Fruit fly (Drosophila melanogaster) whole organism, wandering third instar larva: ENCODE measurements around the gene cnc.
A peak's percentile ranks its signal among the peaks of the same experiment; 100 is the strongest.

Experiments
- Abd-B ChIP-seq: fragments of >200 bp; optimal IDR thresholded peaks from 2 replicates; lab custom pipeline; 2017; ENCODE audit warnings: missing biosample characterization, missing genetic modification characterization
- CG32264 ChIP-seq: fragments of 200-800 bp; sonication (Bioruptor generic); optimal IDR thresholded peaks from 2 replicates; lab custom pipeline; 2016; ENCODE audit warnings: missing biosample characterization, missing genetic modification characterization
- CG9705 ChIP-seq: fragments of 200-800 bp; sonication (Bioruptor generic); optimal IDR thresholded peaks from 2 replicates; lab custom pipeline; 2018; ENCODE audit warnings: missing biosample characterization, mild to moderate bottlenecking, missing genetic modification characterization
- CrebA ChIP-seq: fragments of 200-800 bp; sonication (Bioruptor generic); optimal IDR thresholded peaks from 2 replicates; lab custom pipeline; 2016; ENCODE audit warnings: missing biosample characterization, mild to moderate bottlenecking, missing genetic modification characterization, borderline replicate concordance
- Dfd ChIP-seq: fragments of >200 bp; optimal IDR thresholded peaks from 2 replicates; lab custom pipeline; 2017; ENCODE audit warnings: missing biosample characterization, missing genetic modification characterization
- Dif ChIP-seq: fragments of 200-275, 200-300 bp; sonication (Bioruptor generic); optimal IDR thresholded peaks from 2 replicates; lab custom pipeline; 2018; ENCODE audit warnings: missing biosample characterization, missing genetic modification characterization; ENCODE audit not compliant: partially characterized antibody
- GATAd ChIP-seq: sonication (Bioruptor generic); optimal IDR thresholded peaks from 2 replicates; lab custom pipeline; 2016; ENCODE audit warnings: missing biosample characterization, missing genetic modification characterization
- HLH106 ChIP-seq: fragments of 200-800 bp; optimal IDR thresholded peaks from 3 replicates; lab custom pipeline; 2019; ENCODE audit warnings: missing biosample characterization, mild to moderate bottlenecking, missing genetic modification characterization, moderate library complexity
- Hnf4 ChIP-seq: fragments of 200-800 bp; sonication (Bioruptor generic); optimal IDR thresholded peaks from 2 replicates; lab custom pipeline; 2016; ENCODE audit warnings: missing biosample characterization, mild to moderate bottlenecking, missing genetic modification characterization
- Hr78 ChIP-seq: fragments of >200 bp; optimal IDR thresholded peaks from 2 replicates; lab custom pipeline; 2017; ENCODE audit warnings: missing biosample characterization, missing genetic modification characterization
- Hr83 ChIP-seq: fragments of 200-300 bp; sonication (Bioruptor generic); optimal IDR thresholded peaks from 2 replicates; lab custom pipeline; 2016; ENCODE audit warnings: missing biosample characterization, mild to moderate bottlenecking, missing genetic modification characterization, moderate library complexity; ENCODE audit not compliant: poor library complexity, severe bottlenecking
- Jra ChIP-seq: sonication (Bioruptor generic); optimal IDR thresholded peaks from 2 replicates; lab custom pipeline; 2016; ENCODE audit warnings: missing biosample characterization, missing genetic modification characterization
- Mio ChIP-seq: sonication (Bioruptor generic); optimal IDR thresholded peaks from 2 replicates; lab custom pipeline; 2016; ENCODE audit warnings: missing biosample characterization, missing genetic modification characterization
- Myc ChIP-seq: fragments of >200 bp; optimal IDR thresholded peaks from 2 replicates; lab custom pipeline; 2017
- N ChIP-seq: fragments of >200 bp; optimal IDR thresholded peaks from 2 replicates; lab custom pipeline; 2018; ENCODE audit warnings: missing biosample characterization, missing external identifiers, missing genetic modification characterization
- OdsH ChIP-seq: fragments of 200-800 bp; sonication (Bioruptor generic); optimal IDR thresholded peaks from 2 replicates; lab custom pipeline; 2016; ENCODE audit warnings: missing biosample characterization, mild to moderate bottlenecking, missing genetic modification characterization
- Rel ChIP-seq, 2 experiments: fragments of 200-800 bp; sonication (Bioruptor generic) in 1 of 2; optimal IDR thresholded peaks; 2 replicates in 1 of 2; 3 replicates in 1 of 2; lab custom pipeline; 2016 to 2019; ENCODE audit warnings: mild to moderate bottlenecking in 2 of 2, missing biosample characterization in 2 of 2, missing genetic modification characterization in 2 of 2, moderate library complexity in 1 of 2
- Sp1 ChIP-seq: fragments of 200-800 bp; sonication (Bioruptor generic); optimal IDR thresholded peaks from 3 replicates; lab custom pipeline; 2019; ENCODE audit warnings: missing biosample characterization, mild to moderate bottlenecking, missing genetic modification characterization, moderate library complexity
- Vsx2 ChIP-seq: fragments of 200-300, 225-300 bp; sonication (Bioruptor generic); optimal IDR thresholded peaks from 2 replicates; lab custom pipeline; 2018; ENCODE audit warnings: missing biosample characterization, missing genetic modification characterization; ENCODE audit not compliant: partially characterized antibody
- br ChIP-seq: fragments of 200-800 bp; sonication (Bioruptor generic); optimal IDR thresholded peaks from 2 replicates; lab custom pipeline; 2016; ENCODE audit warnings: missing biosample characterization, missing genetic modification characterization
- brk ChIP-seq: fragments of 200-800 bp; sonication (Bioruptor generic); optimal IDR thresholded peaks from 2 replicates; lab custom pipeline; 2016; ENCODE audit warnings: missing biosample characterization, mild to moderate bottlenecking, missing genetic modification characterization
- dl ChIP-seq, 2 experiments: fragments of 175-275, 200-275 bp in 1 of 2; fragments of 200-275 bp in 1 of 2; sonication (Bioruptor generic); optimal IDR thresholded peaks; lab custom pipeline; 2018; ENCODE audit warnings: mild to moderate bottlenecking in 2 of 2, missing biosample characterization in 2 of 2, missing genetic modification characterization in 2 of 2, moderate library complexity in 2 of 2; ENCODE audit not compliant: partially characterized antibody in 2 of 2, insufficient read depth in 1 of 2
- dmrt93B ChIP-seq: fragments of 200-800 bp; sonication (Bioruptor generic); optimal IDR thresholded peaks from 2 replicates; lab custom pipeline; 2018; ENCODE audit warnings: missing biosample characterization, mild to moderate bottlenecking, missing genetic modification characterization
- dsf ChIP-seq: sonication (Bioruptor generic); optimal IDR thresholded peaks from 2 replicates; lab custom pipeline; 2016; ENCODE audit warnings: missing biosample characterization, missing genetic modification characterization, borderline replicate concordance
- ey ChIP-seq: fragments of 200-800 bp; sonication (Bioruptor generic); optimal IDR thresholded peaks from 2 replicates; lab custom pipeline; 2016; ENCODE audit warnings: missing biosample characterization, missing genetic modification characterization
- foxo ChIP-seq, 2 experiments: fragments of 200-800 bp; sonication (Bioruptor generic); optimal IDR thresholded peaks; 2 replicates in 1 of 2; 3 replicates in 1 of 2; lab custom pipeline; 2016 to 2017; ENCODE audit warnings: missing biosample characterization in 2 of 2, missing genetic modification characterization in 2 of 2
- fru ChIP-seq: fragments of 200-800 bp; sonication (Bioruptor generic); optimal IDR thresholded peaks from 3 replicates; lab custom pipeline; 2016; ENCODE audit warnings: missing biosample characterization, mild to moderate bottlenecking, missing genetic modification characterization
- h ChIP-seq: fragments of 200-800 bp; sonication (Bioruptor generic); optimal IDR thresholded peaks from 3 replicates; lab custom pipeline; 2016; ENCODE audit warnings: missing biosample characterization, mild to moderate bottlenecking, missing genetic modification characterization
- jim ChIP-seq: fragments of 175-275, 200-325 bp; sonication (Bioruptor generic); optimal IDR thresholded peaks from 2 replicates; lab custom pipeline; 2016; ENCODE audit warnings: missing biosample characterization, mild to moderate bottlenecking, missing genetic modification characterization
- lola ChIP-seq: fragments of >200 bp; optimal IDR thresholded peaks from 2 replicates; lab custom pipeline; 2017; ENCODE audit warnings: missing biosample characterization, missing genetic modification characterization
- pan ChIP-seq: fragments of >200 bp; optimal IDR thresholded peaks from 2 replicates; lab custom pipeline; 2017
- psq ChIP-seq: fragments of 200-800 bp; sonication (Bioruptor generic); optimal IDR thresholded peaks from 3 replicates; lab custom pipeline; 2017; ENCODE audit warnings: missing biosample characterization, mild to moderate bottlenecking, missing genetic modification characterization, moderate library complexity
- rgr ChIP-seq: fragments of 200-800 bp; sonication (Bioruptor generic); optimal IDR thresholded peaks from 3 replicates; lab custom pipeline; 2016; ENCODE audit warnings: missing biosample characterization, mild to moderate bottlenecking, missing genetic modification characterization
- sage ChIP-seq: fragments of 200-800 bp; sonication (Bioruptor generic); optimal IDR thresholded peaks from 2 replicates; lab custom pipeline; 2016; ENCODE audit warnings: missing biosample characterization, mild to moderate bottlenecking, missing genetic modification characterization
- sv ChIP-seq: fragments of 200-800 bp; sonication (Bioruptor generic); optimal IDR thresholded peaks from 3 replicates; lab custom pipeline; 2016; ENCODE audit warnings: missing biosample characterization, missing genetic modification characterization
- tai ChIP-seq: sonication (Bioruptor generic); optimal IDR thresholded peaks from 2 replicates; lab custom pipeline; 2016; ENCODE audit warnings: missing biosample characterization, missing genetic modification characterization
- usp ChIP-seq: fragments of >200 bp; optimal IDR thresholded peaks from 2 replicates; lab custom pipeline; 2017; ENCODE audit warnings: missing biosample characterization, missing genetic modification characterization
- woc ChIP-seq: sonication (Bioruptor generic); optimal IDR thresholded peaks from 2 replicates; lab custom pipeline; 2016; ENCODE audit warnings: missing biosample characterization, mild to moderate bottlenecking, missing genetic modification characterization

Gene cnc

dm6 chr3R:23226521-23227039 lies at the start of gene cnc:
cnc (minus strand) TSS chr3R:23226711.
- peak; percentile 29 for TF ChIP-seq OdsH
- no peak for TF ChIP-seq Dfd (GFP tag; lab: Kevin White, UChicago)
- TF ChIP-seq dl (GFP tag; optimal IDR thresholded peaks at IDR 0.05; lab: Kevin White, UChicago; ENCODE audit: insufficient read depth in 1 of 2, partially characterized antibody in 2 of 2) = peak; percentile 51 to 84
- no peak for TF ChIP-seq Abd-B (GFP tag; lab: Kevin White, UChicago)
- TF ChIP-seq Rel (GFP tag; optimal IDR thresholded peaks at IDR 0.05; lab: Kevin White, UChicago) = no peak
- TF ChIP-seq Rel (tag; optimal IDR thresholded peaks at IDR 0.05; lab: Kevin White, UChicago) = peak; percentile 74
- TF ChIP-seq ey = no peak
- no peak for TF ChIP-seq CG32264 (GFP tag; lab: Kevin White, UChicago)
- peak; percentile 80 for TF ChIP-seq Dif
- no peak for TF ChIP-seq brk (GFP tag; lab: Kevin White, UChicago)
- TF ChIP-seq psq (GFP tag; lab: Kevin White, UChicago) = peak; percentile 29
- TF ChIP-seq br = peak; percentile 41
- TF ChIP-seq h = peak; percentile 37
- TF ChIP-seq fru (GFP tag; lab: Kevin White, UChicago) = peak; percentile 21
- TF ChIP-seq Mio = no peak
- no peak for TF ChIP-seq Hnf4 (GFP tag; lab: Kevin White, UChicago)
- TF ChIP-seq dmrt93B (GFP tag; lab: Kevin White, UChicago) = no peak
- TF ChIP-seq pan (lab: Kevin White, UChicago) = no peak
- TF ChIP-seq dsf (GFP tag; lab: Kevin White, UChicago) = no peak
- TF ChIP-seq Sp1 (GFP tag; lab: Kevin White, UChicago) = peak; percentile 48
- peak; percentile 65 for TF ChIP-seq CrebA
- TF ChIP-seq Vsx2 (GFP tag; lab: Kevin White, UChicago) = peak; percentile 58
- TF ChIP-seq CG9705 = no peak
- peak; percentile 36 for TF ChIP-seq rgr (GFP tag; lab: Kevin White, UChicago)

- no peak for TF ChIP-seq usp (GFP tag; lab: Kevin White, UChicago)
- no peak for TF ChIP-seq Mio
- no peak for TF ChIP-seq brk (GFP tag; lab: Kevin White, UChicago)
Observed at dm6 chr3R:23260569-23260968, 34.1 kb upstream of the cnc start.

dm6 chr3R:23258524-23258923 lies 32.0 kb upstream of the cnc start:
- peak; percentile 35 for TF ChIP-seq Dif
- no peak for TF ChIP-seq usp (GFP tag; lab: Kevin White, UChicago)
- no peak for TF ChIP-seq N

dm6 chr3R:23257986-23258427 lies 31.5 kb upstream of the cnc start, which contains the start of the genes wda and Pex11c:
wda (minus strand) TSS chr3R:23258087.
Pex11c (plus strand) TSS chr3R:23258365.
- TF ChIP-seq OdsH = peak; percentile 85
- TF ChIP-seq rgr (GFP tag; lab: Kevin White, UChicago) = peak; percentile 86
- peak; percentile 47 for TF ChIP-seq Hr83 (GFP tag; lab: Kevin White, UChicago)
- TF ChIP-seq sv = peak; percentile 66
- TF ChIP-seq psq (GFP tag; lab: Kevin White, UChicago) = peak; percentile 86
- TF ChIP-seq br = peak; percentile 48
- no peak for TF ChIP-seq tai
- peak; percentile 81 for TF ChIP-seq Sp1 (GFP tag; lab: Kevin White, UChicago)
- peak; percentile 90 for TF ChIP-seq Myc
- TF ChIP-seq Jra (GFP tag; lab: Kevin White, UChicago) = no peak
- peak; percentile 27 for TF ChIP-seq sage (GFP tag; lab: Kevin White, UChicago)
- TF ChIP-seq HLH106 (tag; lab: Kevin White, UChicago) = peak; percentile 91
- no peak for TF ChIP-seq CG9705
- TF ChIP-seq fru (GFP tag; lab: Kevin White, UChicago) = peak; percentile 60
- TF ChIP-seq Dfd (GFP tag; lab: Kevin White, UChicago) = no peak
- TF ChIP-seq dmrt93B (GFP tag; lab: Kevin White, UChicago) = peak; percentile 55
- no peak for TF ChIP-seq N
- no peak for TF ChIP-seq jim (GFP tag; lab: Kevin White, UChicago)
- TF ChIP-seq GATAd (GFP tag; lab: Kevin White, UChicago) = peak; percentile 70
- peak; percentile 58 for TF ChIP-seq ey
- peak; percentile 85 for TF ChIP-seq brk (GFP tag; lab: Kevin White, UChicago)
- no peak for TF ChIP-seq dl (GFP tag; optimal IDR thresholded peaks at IDR 0.05; lab: Kevin White, UChicago; ENCODE audit: insufficient read depth in 1 of 2, partially characterized antibody in 2 of 2)
- TF ChIP-seq pan (lab: Kevin White, UChicago) = no peak
- peak in 1 of 2 experiments; percentile 81 for TF ChIP-seq foxo (GFP tag; optimal IDR thresholded peaks at IDR 0.05; lab: Kevin White, UChicago)
- no peak for TF ChIP-seq usp (GFP tag; lab: Kevin White, UChicago)
- no peak for TF ChIP-seq Abd-B (GFP tag; lab: Kevin White, UChicago)
- TF ChIP-seq CG32264 (GFP tag; lab: Kevin White, UChicago) = no peak
- TF ChIP-seq h = peak; percentile 83
- TF ChIP-seq Hnf4 (GFP tag; lab: Kevin White, UChicago) = peak; percentile 72
- no peak for TF ChIP-seq Hr78 (GFP tag; lab: Kevin White, UChicago)
- TF ChIP-seq woc = peak; percentile 54
- TF ChIP-seq dsf (GFP tag; lab: Kevin White, UChicago) = peak; percentile 19
- TF ChIP-seq lola (GFP tag; lab: Kevin White, UChicago) = no peak
- TF ChIP-seq CrebA = no peak
- TF ChIP-seq Mio = no peak
- peak; percentile 52 for TF ChIP-seq Rel (GFP tag; optimal IDR thresholded peaks at IDR 0.05; lab: Kevin White, UChicago)
- TF ChIP-seq Rel (tag; optimal IDR thresholded peaks at IDR 0.05; lab: Kevin White, UChicago) = peak; percentile 88
- TF ChIP-seq Dif = no peak
- TF ChIP-seq Vsx2 (GFP tag; lab: Kevin White, UChicago) = no peak
- TF ChIP-seq, all 38 proteins: peak for 21
